Worm (Caenorhabditis elegans) whole organism, young adult: Measurements from ENCODE around the gene C43G2.3.

Experiments used
- F49E8.2 ChIP-seq: sonication (generic microtip); optimal IDR thresholded peaks from 3 replicates; lab custom pipeline; 2017; ENCODE audit warnings: missing genetic modification characterization, mild to moderate bottlenecking, missing compliant biosample characterization, antibody characterized with exemption, moderate library complexity; ENCODE audit not compliant: insufficient read depth
- Y67H2A.10 ChIP-seq: fragments of 200-800 bp; sonication (Bioruptor generic); conservative IDR thresholded peaks from 2 replicates; pipeline ENCODE4 v1.3.6; 2022; ENCODE audit warnings: missing genetic modification reagents, missing genetic modification characterization, missing compliant biosample characterization
- lin-35 ChIP-seq, 3 experiments: fragments of 150-350 bp in 2 of 3; sonication (generic microtip) in 1 of 3; optimal IDR thresholded peaks; 2 replicates each; lab custom pipeline; 2014 to 2018; ENCODE audit warnings: missing biosample characterization in 3 of 3, missing genetic modification characterization in 3 of 3, missing genetic modification reagents in 3 of 3
- lsl-1 ChIP-seq: fragments of 200-800 bp; sonication (Bioruptor generic); optimal IDR thresholded peaks from 2 replicates; lab custom pipeline; 2018; ENCODE audit warnings: mild to moderate bottlenecking, missing genetic modification characterization, moderate library complexity, missing compliant biosample characterization
- mcd-1 ChIP-seq: fragments of 200-800 bp; sonication (Bioruptor generic); IDR thresholded peaks from 2 replicates; pipeline ENCODE4 v1.3.6; 2022; ENCODE audit warnings: missing genetic modification reagents, missing genetic modification characterization, missing compliant biosample characterization

ce11 chrIV:6556624-6557368 is 21.2 kb upstream of the C43G2.3 start, which contains the start of gene try-3:
- no peak for TF ChIP-seq Y67H2A.10 (GFP tag; lab: Robert Waterston, UW)
- TF ChIP-seq lin-35 (GFP tag; optimal IDR thresholded peaks at IDR 0.05; lab: Kevin White, UChicago) = peak in 1 of 3 experiments; percentile 78
- TF ChIP-seq F49E8.2 (tag; lab: Kevin White, UChicago) = peak; percentile 76
- peak; percentile 32 for TF ChIP-seq lsl-1
- peak; percentile 82 for TF ChIP-seq mcd-1 (GFP tag; lab: Robert Waterston, UW)
